Fruit fly (Drosophila melanogaster) whole organism, adult: ENCODE results near the gene pasi1.

ENCODE experiments used
- CG5204 ChIP-seq: fragments of 200-800 bp; sonication (Bioruptor generic); optimal IDR thresholded peaks from 2 replicates; lab custom pipeline; 2016; ENCODE audit warnings: missing biosample characterization, missing genetic modification characterization
- CG7045 ChIP-seq: fragments of 200-800 bp; sonication (Bioruptor generic); optimal IDR thresholded peaks from 2 replicates; lab custom pipeline; 2017; ENCODE audit warnings: missing biosample characterization, mild to moderate bottlenecking, missing genetic modification characterization
- ovo ChIP-seq: fragments of 200-800 bp; sonication (Bioruptor generic); optimal IDR thresholded peaks from 2 replicates; lab custom pipeline; 2016; ENCODE audit warnings: missing biosample characterization, missing genetic modification characterization

DNA sequence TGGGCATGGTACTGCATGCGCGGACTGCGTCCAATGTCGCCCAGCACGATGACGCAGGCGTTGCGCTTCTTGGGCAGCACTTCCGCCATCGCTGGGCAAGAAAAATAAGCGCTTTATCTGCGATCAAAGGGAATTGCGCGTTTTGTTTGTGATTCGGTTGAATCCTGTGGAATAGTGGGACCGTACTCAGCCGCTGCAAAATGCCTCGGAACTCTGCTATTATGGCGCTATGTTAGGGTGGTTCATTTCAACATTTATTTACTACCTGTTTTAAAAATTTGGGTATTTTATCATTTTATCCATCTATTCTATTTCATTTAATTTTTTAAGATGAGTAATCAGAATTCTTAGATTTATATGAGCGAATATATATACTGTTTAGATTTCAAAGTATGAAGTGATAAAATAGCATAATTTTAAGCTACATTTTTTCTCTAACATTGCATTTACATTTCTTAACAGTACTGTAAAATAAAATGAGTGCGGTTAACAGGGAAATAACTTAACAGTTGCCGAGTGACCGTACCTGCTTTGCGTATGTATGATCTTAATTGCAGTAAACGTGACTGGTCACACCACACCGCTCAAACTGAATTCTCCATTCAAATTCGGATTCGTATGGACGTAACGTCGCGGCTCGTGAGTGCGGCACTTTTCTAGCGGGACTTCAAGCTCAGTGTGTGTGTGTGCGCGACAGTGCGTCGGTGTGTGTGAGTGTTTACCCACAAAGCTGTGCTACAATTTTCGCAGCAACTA is 16.3 kb downstream of the pasi1 start, which contains the start of the genes Alg1 and tinc:
- TF ChIP-seq ovo (GFP tag; lab: Kevin White, UChicago) (peak; percentile 15), CG7045 (GFP tag; lab: Kevin White, UChicago) (peak; percentile 73), CG5204 (GFP tag; lab: Kevin White, UChicago) (no peak)
